Worm (Caenorhabditis elegans): ENCODE measurements around the gene C39B10.5.

DNA sequence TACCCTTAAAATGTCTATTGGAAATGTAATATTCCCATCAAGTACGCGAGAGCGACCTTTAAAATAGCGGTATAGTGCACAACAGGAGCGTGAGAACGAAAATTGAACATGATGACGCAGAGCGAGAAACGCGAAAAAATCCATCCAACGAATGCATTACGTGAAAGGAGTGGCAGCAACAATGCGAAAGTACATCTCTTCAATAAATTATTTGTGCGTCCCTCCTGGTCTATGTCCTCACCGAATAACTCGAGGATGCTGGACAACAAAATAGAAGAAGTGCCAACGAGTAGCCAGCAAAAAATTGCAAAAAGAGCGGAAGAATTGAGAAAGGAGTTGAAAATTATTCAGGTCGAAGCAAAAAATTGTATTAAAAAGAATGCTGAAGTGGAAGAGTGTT is 13.3 kb upstream of the C39B10.5 start:
- TF ChIP-seq him-1 (tag; optimal IDR thresholded peaks at IDR 0.05) (no peak), dao-5 (tag; optimal IDR thresholded peaks at IDR 0.05) (no peak)
